Worm (Caenorhabditis elegans) whole organism, L3 larva: Measurements from ENCODE around the gene col-141.

Experiments used
- aly-2 ChIP-seq: fragments of 150-350 bp; optimal IDR thresholded peaks from 2 replicates; lab custom pipeline; 2014; ENCODE audit warnings: missing biosample characterization, missing genetic modification characterization
- egl-5 ChIP-seq: fragments of 150-350 bp; optimal IDR thresholded peaks from 2 replicates; lab custom pipeline; 2017; ENCODE audit warnings: missing biosample characterization, missing genetic modification reagents, missing genetic modification characterization, inconsistent platforms
- elt-1 ChIP-seq: fragments of 150-350 bp; optimal IDR thresholded peaks from 2 replicates; lab custom pipeline; 2014; ENCODE audit warnings: missing biosample characterization, missing genetic modification characterization
- elt-3 ChIP-seq, 3 experiments: fragments of 150-350 bp in 1 of 3; sonication (generic microtip) in 2 of 3; optimal IDR thresholded peaks; 2 replicates in 2 of 3; 4 replicates in 1 of 3; lab custom pipeline; 2014 to 2017; ENCODE audit warnings: missing biosample characterization in 3 of 3, missing genetic modification characterization in 3 of 3
- fos-1 ChIP-seq: fragments of 150-350 bp; optimal IDR thresholded peaks from 2 replicates; lab custom pipeline; 2014; ENCODE audit warnings: missing biosample characterization, missing genetic modification characterization
- pha-4 ChIP-seq: fragments of 150-350 bp; optimal IDR thresholded peaks from 2 replicates; lab custom pipeline; 2014; ENCODE audit warnings: missing biosample characterization, missing genetic modification reagents, missing genetic modification characterization
- snpc-4 ChIP-seq: fragments of 150-350 bp; optimal IDR thresholded peaks from 2 replicates; lab custom pipeline; 2014; ENCODE audit warnings: missing biosample characterization, missing genetic modification characterization
- unc-39 ChIP-seq: sonication (generic microtip); optimal IDR thresholded peaks from 4 replicates; lab custom pipeline; 2017; ENCODE audit warnings: missing biosample characterization, missing genetic modification characterization
- unc-62 ChIP-seq: fragments of 150-350 bp; sonication (generic microtip); optimal IDR thresholded peaks from 4 replicates; lab custom pipeline; 2014; ENCODE audit warnings: missing biosample characterization, missing genetic modification reagents, missing genetic modification characterization

DNA sequence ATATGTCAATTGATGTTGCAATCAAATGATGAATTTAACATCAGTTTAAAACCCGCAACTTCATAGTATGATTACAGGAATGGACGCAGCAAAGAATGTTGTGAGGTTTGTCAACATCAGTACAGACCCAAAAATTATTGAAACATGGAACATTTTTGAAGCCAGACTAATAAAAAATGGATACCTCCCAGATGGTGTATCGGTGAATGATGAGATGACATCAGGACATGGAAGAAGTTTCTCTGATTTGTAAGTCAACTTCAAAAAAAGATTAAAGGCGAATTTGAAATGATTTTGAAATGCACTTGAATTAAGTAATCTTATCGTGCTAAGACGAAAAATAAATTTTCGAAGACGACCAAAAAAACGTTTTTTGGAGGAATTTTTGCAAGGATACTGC lies 15.6 kb upstream of the col-141 start:
- no peak for TF ChIP-seq aly-2 (tag; lab: Kevin White, UChicago)
- TF ChIP-seq snpc-4 (tag; lab: Kevin White, UChicago): no peak
- TF ChIP-seq unc-39: no peak
- TF ChIP-seq unc-62 (GFP tag; lab: Kevin White, UChicago): no peak
- TF ChIP-seq fos-1 (tag; lab: Kevin White, UChicago): no peak
- no peak for TF ChIP-seq elt-3 (tag; optimal IDR thresholded peaks at IDR 0.05; lab: Kevin White, UChicago)
- no peak for TF ChIP-seq pha-4
- TF ChIP-seq egl-5 (tag; lab: Kevin White, UChicago): no peak
- no peak for TF ChIP-seq elt-1 (tag; lab: Kevin White, UChicago)
